Worm (Caenorhabditis elegans) whole organism, early embryonic: Measurements from ENCODE around the gene C34D4.10.
A peak's percentile ranks its signal among the peaks of the same experiment; 100 is the strongest.

Experiments
- F13C5.2 ChIP-seq: sonication (generic microtip); optimal IDR thresholded peaks from 2 replicates; lab custom pipeline; 2017; ENCODE audit warnings: mild to moderate bottlenecking, missing genetic modification characterization, inconsistent platforms, missing compliant biosample characterization
- aly-1 ChIP-seq: sonication (generic microtip); optimal IDR thresholded peaks from 2 replicates; lab custom pipeline; 2016; ENCODE audit warnings: missing genetic modification characterization, missing compliant biosample characterization
- ama-1 ChIP-seq: fragments of 150-350 bp; optimal IDR thresholded peaks from 2 replicates; lab custom pipeline; 2014
- ceh-36 ChIP-seq: sonication (generic microtip); optimal IDR thresholded peaks from 2 replicates; lab custom pipeline; 2016; ENCODE audit warnings: missing genetic modification characterization, inconsistent platforms, missing compliant biosample characterization
- flt-1 ChIP-seq: fragments of 200-800 bp; sonication (Bioruptor generic); IDR thresholded peaks from 2 replicates; pipeline ENCODE4 v1.3.6; 2022; ENCODE audit warnings: missing genetic modification characterization, missing compliant biosample characterization
- tbx-11 ChIP-seq: fragments of 200-800 bp; sonication (Bioruptor generic); IDR thresholded peaks from 2 replicates; pipeline ENCODE4 v1.3.6; 2022; ENCODE audit warnings: missing genetic modification characterization, missing compliant biosample characterization
- tbx-37 ChIP-seq: fragments of 200-800 bp; sonication (Bioruptor generic); conservative IDR thresholded peaks from 2 replicates; pipeline ENCODE4 v1.3.6; 2022; ENCODE audit warnings: missing genetic modification reagents, missing genetic modification characterization, missing compliant biosample characterization

- no peak for TF ChIP-seq ceh-36 (tag; lab: Kevin White, UChicago)
- TF ChIP-seq F13C5.2 (tag; lab: Kevin White, UChicago) = peak; percentile 3
- no peak for TF ChIP-seq ama-1 (lab: Kevin White, UChicago)
- no peak for TF ChIP-seq aly-1 (tag; lab: Kevin White, UChicago)
- TF ChIP-seq flt-1 (GFP tag; lab: Robert Waterston, UW) = no peak
- no peak for TF ChIP-seq tbx-37 (GFP tag; lab: Robert Waterston, UW)
- TF ChIP-seq tbx-11 = no peak
These were observed 44.5 kb upstream of the C34D4.10 start, which contains the start of gene rpc-1 for ce11 chrIV:7165723-7166122.
